Worm (Caenorhabditis elegans) whole organism, L1 larva: ENCODE data around the gene T04C12.7.

ENCODE experiments used
- C04F5.9 ChIP-seq: sonication (generic microtip); optimal IDR thresholded peaks from 2 replicates; lab custom pipeline; 2016; ENCODE audit warnings: missing genetic modification characterization, missing compliant biosample characterization
- C16A3.4 ChIP-seq: fragments of 150-350 bp; optimal IDR thresholded peaks from 2 replicates; lab custom pipeline; 2014; ENCODE audit warnings: missing biosample characterization, missing genetic modification characterization
- F16B12.6 ChIP-seq: fragments of 150-350 bp; optimal IDR thresholded peaks from 2 replicates; lab custom pipeline; 2014; ENCODE audit warnings: missing biosample characterization, missing genetic modification characterization
- aha-1 ChIP-seq: fragments of 150-350 bp; optimal IDR thresholded peaks from 2 replicates; lab custom pipeline; 2014; ENCODE audit warnings: missing biosample characterization, missing genetic modification characterization
- aly-2 ChIP-seq: fragments of 150-350 bp; optimal IDR thresholded peaks from 2 replicates; lab custom pipeline; 2014; ENCODE audit warnings: missing biosample characterization, missing genetic modification characterization
- ama-1 ChIP-seq: fragments of 150-350 bp; optimal IDR thresholded peaks from 2 replicates; lab custom pipeline; 2014
- blmp-1 ChIP-seq: fragments of 150-350 bp; optimal IDR thresholded peaks from 2 replicates; lab custom pipeline; 2014; ENCODE audit warnings: missing biosample characterization, missing genetic modification characterization
- ceh-63 ChIP-seq: fragments of 200-800 bp; sonication (Bioruptor generic); optimal IDR thresholded peaks from 2 replicates; lab custom pipeline; 2018; ENCODE audit warnings: mild to moderate bottlenecking, missing genetic modification characterization, missing compliant biosample characterization
- ceh-8 ChIP-seq: fragments of 200-800 bp; sonication (Bioruptor generic); optimal IDR thresholded peaks from 2 replicates; lab custom pipeline; 2018; ENCODE audit warnings: mild to moderate bottlenecking, missing genetic modification characterization, moderate library complexity, missing compliant biosample characterization
- ces-1 ChIP-seq: fragments of 150-350 bp; optimal IDR thresholded peaks from 2 replicates; lab custom pipeline; 2014; ENCODE audit warnings: missing biosample characterization, missing genetic modification reagents, missing genetic modification characterization
- egl-27 ChIP-seq, 2 experiments: fragments of 150-350 bp in 1 of 2; sonication (generic microtip); optimal IDR thresholded peaks; 3 replicates each; lab custom pipeline; 2017 to 2018; ENCODE audit warnings: missing biosample characterization in 2 of 2, missing genetic modification characterization in 2 of 2, missing genetic modification reagents in 2 of 2
- elt-2 ChIP-seq: sonication (generic microtip); optimal IDR thresholded peaks from 2 replicates; lab custom pipeline; 2016; ENCODE audit warnings: missing genetic modification characterization, mild to moderate bottlenecking, inconsistent platforms, missing compliant biosample characterization, missing genetic modification reagents
- elt-3 ChIP-seq, 6 experiments: fragments of 150-350 bp in 1 of 6; sonication (generic microtip); optimal IDR thresholded peaks; 2 replicates each; lab custom pipeline; 2017 to 2018; ENCODE audit warnings: missing biosample characterization in 6 of 6, missing genetic modification characterization in 6 of 6, inconsistent platforms in 1 of 6
- ets-5 ChIP-seq: fragments of 200-800 bp; sonication (Bioruptor generic); IDR thresholded peaks from 2 replicates; pipeline ENCODE4 v1.3.6; 2022; ENCODE audit warnings: missing genetic modification characterization, missing compliant biosample characterization
- fkh-10 ChIP-seq: sonication (generic microtip); optimal IDR thresholded peaks from 2 replicates; lab custom pipeline; 2017; ENCODE audit warnings: missing biosample characterization, missing genetic modification reagents, missing genetic modification characterization
- fkh-4 ChIP-seq: sonication (generic microtip); optimal IDR thresholded peaks from 2 replicates; lab custom pipeline; 2016; ENCODE audit warnings: missing compliant biosample characterization, missing genetic modification characterization, borderline replicate concordance
- fkh-8 ChIP-seq: sonication (generic microtip); optimal IDR thresholded peaks from 2 replicates; lab custom pipeline; 2016; ENCODE audit warnings: mild to moderate bottlenecking, missing genetic modification characterization, missing compliant biosample characterization
- fos-1 ChIP-seq: fragments of 150-350 bp; optimal IDR thresholded peaks from 2 replicates; lab custom pipeline; 2014; ENCODE audit warnings: missing biosample characterization, missing genetic modification characterization
- grh-1 ChIP-seq: fragments of 200-800 bp; sonication (Bioruptor generic); IDR thresholded peaks from 2 replicates; pipeline ENCODE4 v1.3.6; 2022; ENCODE audit warnings: missing genetic modification reagents, missing genetic modification characterization, missing compliant biosample characterization
- lin-35 ChIP-seq, 2 experiments: fragments of 150-350 bp; optimal IDR thresholded peaks; 2 replicates each; lab custom pipeline; 2014; ENCODE audit warnings: missing biosample characterization in 2 of 2, missing genetic modification characterization in 2 of 2, missing genetic modification reagents in 2 of 2
- lin-39 ChIP-seq: fragments of 150-350 bp; optimal IDR thresholded peaks from 2 replicates; lab custom pipeline; 2014; ENCODE audit warnings: missing biosample characterization, missing genetic modification reagents, missing genetic modification characterization
- lir-3 ChIP-seq: sonication (generic microtip); optimal IDR thresholded peaks from 2 replicates; lab custom pipeline; 2016; ENCODE audit warnings: mild to moderate bottlenecking, missing genetic modification characterization, moderate library complexity, missing compliant biosample characterization; ENCODE audit not compliant: poor library complexity
- lsy-2 ChIP-seq, 2 experiments: fragments of 150-350 bp; optimal IDR thresholded peaks; 2 replicates each; lab custom pipeline; 2014; ENCODE audit warnings: missing biosample characterization in 2 of 2, missing genetic modification characterization in 2 of 2
- mab-9 ChIP-seq: fragments of 200-800 bp; sonication (Bioruptor generic); IDR thresholded peaks from 2 replicates; pipeline ENCODE4 v1.3.6; 2022; ENCODE audit warnings: missing genetic modification reagents, missing genetic modification characterization, missing compliant biosample characterization
- mep-1 ChIP-seq: fragments of 150-350 bp; optimal IDR thresholded peaks from 2 replicates; lab custom pipeline; 2014; ENCODE audit warnings: missing biosample characterization, missing genetic modification characterization
- nhr-11 ChIP-seq: fragments of 150-350 bp; optimal IDR thresholded peaks from 2 replicates; lab custom pipeline; 2014; ENCODE audit warnings: missing biosample characterization, missing genetic modification characterization
- nhr-12 ChIP-seq: sonication (generic microtip); optimal IDR thresholded peaks from 2 replicates; lab custom pipeline; 2017; ENCODE audit warnings: missing biosample characterization, missing genetic modification characterization
- nhr-19 ChIP-seq: fragments of 200-800 bp; sonication (Bioruptor generic); conservative IDR thresholded peaks from 2 replicates; pipeline ENCODE4 v1.3.6; 2022; ENCODE audit warnings: missing genetic modification characterization, missing compliant biosample characterization
- nhr-237 ChIP-seq: fragments of 150-350 bp; optimal IDR thresholded peaks from 2 replicates; lab custom pipeline; 2014; ENCODE audit warnings: missing biosample characterization, missing genetic modification characterization
- nhr-28 ChIP-seq: fragments of 150-350 bp; optimal IDR thresholded peaks from 2 replicates; lab custom pipeline; 2014; ENCODE audit warnings: missing biosample characterization, missing genetic modification characterization
- nhr-71 ChIP-seq: sonication (generic microtip); optimal IDR thresholded peaks from 2 replicates; lab custom pipeline; 2016; ENCODE audit warnings: mild to moderate bottlenecking, missing genetic modification characterization, moderate library complexity, missing compliant biosample characterization
- nhr-76 ChIP-seq: sonication (generic microtip); optimal IDR thresholded peaks from 2 replicates; lab custom pipeline; 2017; ENCODE audit warnings: missing biosample characterization, missing genetic modification characterization
- nhr-77 ChIP-seq: fragments of 150-350 bp; optimal IDR thresholded peaks from 2 replicates; lab custom pipeline; 2014; ENCODE audit warnings: missing biosample characterization, missing genetic modification characterization
- nhr-84 ChIP-seq: sonication (generic microtip); optimal IDR thresholded peaks from 2 replicates; lab custom pipeline; 2017; ENCODE audit warnings: missing biosample characterization, missing genetic modification characterization
- nhr-85 ChIP-seq: sonication (generic microtip); peaks from one replicate; lab custom pipeline; 2016; ENCODE audit warnings: missing genetic modification characterization, inconsistent platforms, missing compliant biosample characterization
- pag-3 ChIP-seq: sonication (generic microtip); optimal IDR thresholded peaks from 2 replicates; lab custom pipeline; 2017; ENCODE audit warnings: missing genetic modification characterization, mild to moderate bottlenecking, missing compliant biosample characterization, antibody characterized with exemption, borderline replicate concordance; ENCODE audit not compliant: insufficient read depth
- pqm-1 ChIP-seq: sonication (generic microtip); optimal IDR thresholded peaks from 3 replicates; lab custom pipeline; 2017; ENCODE audit warnings: missing biosample characterization, missing genetic modification characterization
- skn-1 ChIP-seq: fragments of 150-350 bp; optimal IDR thresholded peaks from 2 replicates; lab custom pipeline; 2014; ENCODE audit warnings: missing biosample characterization, missing genetic modification characterization
- snpc-4 ChIP-seq: fragments of 150-350 bp; optimal IDR thresholded peaks from 2 replicates; lab custom pipeline; 2014; ENCODE audit warnings: missing biosample characterization, missing genetic modification characterization
- sox-4 ChIP-seq: sonication (generic microtip); optimal IDR thresholded peaks from 2 replicates; lab custom pipeline; 2016; ENCODE audit warnings: missing genetic modification characterization, missing compliant biosample characterization
- sup-37 ChIP-seq: fragments of 200-800 bp; sonication (Bioruptor generic); optimal IDR thresholded peaks from 2 replicates; lab custom pipeline; 2018; ENCODE audit warnings: mild to moderate bottlenecking, missing genetic modification characterization, missing compliant biosample characterization
- swsn-7 ChIP-seq: sonication (generic microtip); optimal IDR thresholded peaks from 2 replicates; lab custom pipeline; 2016; ENCODE audit warnings: missing genetic modification characterization, missing compliant biosample characterization
- tbx-2 ChIP-seq: sonication (generic microtip); optimal IDR thresholded peaks from 2 replicates; lab custom pipeline; 2016; ENCODE audit warnings: missing genetic modification characterization, missing compliant biosample characterization
- tlp-1 ChIP-seq: fragments of 150-350 bp; optimal IDR thresholded peaks from 2 replicates; lab custom pipeline; 2014; ENCODE audit warnings: missing biosample characterization, missing genetic modification characterization
- unc-30 ChIP-seq: sonication (generic microtip); optimal IDR thresholded peaks from 2 replicates; lab custom pipeline; 2017; ENCODE audit warnings: missing biosample characterization, missing genetic modification characterization
- unc-86 ChIP-seq: sonication (generic microtip); optimal IDR thresholded peaks from 2 replicates; lab custom pipeline; 2016; ENCODE audit warnings: missing genetic modification characterization, missing compliant biosample characterization
- xbp-1 ChIP-seq: sonication (generic microtip); optimal IDR thresholded peaks from 2 replicates; lab custom pipeline; 2016; ENCODE audit warnings: missing genetic modification characterization, missing compliant biosample characterization
- zip-4 ChIP-seq: fragments of 200-800 bp; sonication (Bioruptor generic); optimal IDR thresholded peaks from 2 replicates; lab custom pipeline; 2018; ENCODE audit warnings: mild to moderate bottlenecking, missing genetic modification characterization, moderate library complexity, missing compliant biosample characterization
- ztf-4 ChIP-seq: fragments of 150-350 bp; optimal IDR thresholded peaks from 2 replicates; lab custom pipeline; 2014; ENCODE audit warnings: missing biosample characterization, missing genetic modification characterization

T04C12.7 gene

DNA sequence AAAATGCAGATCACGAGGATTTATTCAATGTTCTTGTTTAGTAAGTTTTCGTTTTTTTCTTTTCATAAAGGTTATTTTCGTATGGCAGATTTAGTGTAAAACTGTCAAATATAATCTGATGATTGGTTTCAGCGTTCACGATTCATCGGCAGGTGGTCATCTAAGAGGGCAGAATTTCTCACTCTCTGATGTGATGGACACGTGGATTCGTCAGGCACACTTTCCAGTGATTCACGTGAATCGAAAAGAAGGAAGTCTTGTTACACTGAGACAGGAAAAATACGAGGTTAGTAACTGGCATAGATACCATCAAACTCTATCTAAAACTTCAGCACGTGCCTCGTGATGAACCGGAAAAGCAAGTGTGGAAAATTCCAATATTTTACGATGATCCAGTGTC, 40.8 kb downstream of the T04C12.7 start (continued):
- no peak for TF ChIP-seq aly-2 (tag; lab: Kevin White, UChicago)
- no peak for TF ChIP-seq nhr-28 (tag; lab: Kevin White, UChicago)
- no peak for TF ChIP-seq nhr-12 (tag; lab: Kevin White, UChicago)
- no peak for TF ChIP-seq snpc-4 (tag; lab: Kevin White, UChicago)
- TF ChIP-seq unc-30 (tag; lab: Kevin White, UChicago): no peak
- TF ChIP-seq fkh-8: no peak
- TF ChIP-seq egl-27 (tag; optimal IDR thresholded peaks at IDR 0.05; lab: Kevin White, UChicago): no peak
- no peak for TF ChIP-seq unc-86 (tag; lab: Kevin White, UChicago)
- no peak for TF ChIP-seq xbp-1 (tag; lab: Kevin White, UChicago)
- no peak for TF ChIP-seq nhr-76 (tag; lab: Kevin White, UChicago)
- TF ChIP-seq ceh-63 (GFP tag; lab: Kevin White, UChicago): no peak
- TF ChIP-seq sup-37 (GFP tag; lab: Kevin White, UChicago): no peak
- no peak for TF ChIP-seq fos-1 (tag; lab: Kevin White, UChicago)
- TF ChIP-seq lin-35 (GFP tag; optimal IDR thresholded peaks at IDR 0.05; lab: Kevin White, UChicago): peak in 1 of 2 experiments; percentile 29
- no peak for TF ChIP-seq mab-9
- TF ChIP-seq sox-4 (tag; lab: Kevin White, UChicago): no peak
- no peak for TF ChIP-seq lir-3 (tag; lab: Kevin White, UChicago)
- TF ChIP-seq ceh-8 (GFP tag; lab: Kevin White, UChicago): no peak
- TF ChIP-seq tbx-2 (tag; lab: Kevin White, UChicago): peak; percentile 24
- no peak for TF ChIP-seq ztf-4 (tag; lab: Kevin White, UChicago)
- TF ChIP-seq C16A3.4 (tag; lab: Kevin White, UChicago): no peak
- no peak for TF ChIP-seq tlp-1 (tag; lab: Kevin White, UChicago)
- TF ChIP-seq mep-1 (tag; lab: Kevin White, UChicago): no peak
- no peak for TF ChIP-seq grh-1
- TF ChIP-seq elt-2: no peak
- TF ChIP-seq nhr-237 (tag; lab: Kevin White, UChicago): no peak
- TF ChIP-seq pqm-1: no peak
- TF ChIP-seq zip-4 (GFP tag; lab: Kevin White, UChicago): no peak
- no peak for TF ChIP-seq nhr-84 (tag; lab: Kevin White, UChicago)
- TF ChIP-seq ces-1: no peak
- no peak for TF ChIP-seq fkh-10

DNA sequence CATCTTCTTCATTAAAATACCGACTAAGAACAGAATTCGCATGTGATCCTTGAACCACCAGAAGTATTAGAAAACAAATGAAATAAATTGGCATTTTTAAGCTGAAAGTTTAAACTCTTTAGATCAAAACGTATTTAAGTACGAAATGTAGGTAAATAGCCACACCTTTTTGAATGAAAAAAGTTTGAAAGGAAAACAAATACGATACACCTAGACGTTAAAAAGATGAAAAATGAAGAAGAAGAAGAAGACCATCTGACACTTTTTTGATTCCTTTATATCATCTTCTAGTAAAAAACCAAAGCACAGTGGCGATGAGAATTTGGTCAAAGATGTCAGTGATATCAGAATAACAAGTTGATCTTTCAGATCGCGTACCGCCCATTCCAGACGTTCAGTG, 41.9 kb downstream of the T04C12.7 start, which contains the start of gene Y42A5A.3:
Y42A5A.3 (minus strand) TSS at position 101 of the 400 bp plus-strand sequence.
- TF ChIP-seq nhr-76 (tag; lab: Kevin White, UChicago) (no peak), nhr-28 (tag; lab: Kevin White, UChicago) (no peak), elt-3 (tag; optimal IDR thresholded peaks at IDR 0.05; lab: Kevin White, UChicago) (peak in 1 of 6 experiments; percentile 21), blmp-1 (tag; lab: Kevin White, UChicago) (peak; percentile 5), fkh-10 (no peak)

DNA sequence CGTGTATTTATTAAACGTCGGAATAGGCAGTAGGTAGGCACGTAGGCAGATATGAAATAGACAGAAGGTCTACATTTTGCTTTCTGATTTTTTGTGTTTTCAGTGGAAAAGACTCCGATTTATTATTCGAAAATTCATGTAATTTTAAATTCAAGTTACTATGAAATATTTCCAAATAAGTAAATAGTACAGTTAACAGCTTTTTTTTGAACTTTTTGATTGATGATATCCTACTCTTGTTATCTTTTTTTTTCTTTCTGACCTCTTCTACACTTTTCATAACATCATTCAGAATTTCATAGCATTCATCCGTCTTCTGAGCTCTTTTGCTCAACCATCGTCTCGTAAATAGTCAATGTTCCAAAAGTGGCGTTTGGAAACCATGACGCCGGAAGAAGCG, 44.7 kb downstream of the T04C12.7 start, which contains the start of gene cdkl-1:
cdkl-1 (plus strand) TSS at position 301 of the 400 bp plus-strand sequence.
- TF ChIP-seq nhr-71 (tag; lab: Kevin White, UChicago) (no peak), nhr-11 (tag; lab: Kevin White, UChicago) (no peak), lsy-2 (tag; optimal IDR thresholded peaks at IDR 0.05; lab: Kevin White, UChicago) (no peak), ztf-4 (tag; lab: Kevin White, UChicago) (no peak), fkh-4 (no peak), blmp-1 (tag; lab: Kevin White, UChicago) (no peak)

DNA sequence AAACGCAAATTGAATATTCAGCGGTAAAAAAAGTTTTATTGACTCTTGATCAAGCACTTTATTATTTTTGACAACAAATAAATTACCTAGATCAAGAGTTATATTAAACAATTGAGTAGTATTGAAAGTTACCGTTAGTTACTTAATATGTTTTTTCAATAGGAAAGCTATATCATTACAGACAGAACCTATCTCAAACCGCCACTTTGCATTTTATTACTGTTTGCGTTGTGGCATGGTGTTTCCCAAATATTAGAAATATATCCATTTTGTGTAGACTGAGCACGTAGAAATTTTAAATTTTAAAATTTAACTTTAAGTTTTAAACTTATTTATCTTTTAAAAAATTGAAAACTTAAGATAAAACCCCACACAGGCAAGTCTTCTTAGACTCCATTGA, 50.5 kb downstream of the T04C12.7 start:
- TF ChIP-seq F16B12.6 (tag; lab: Kevin White, UChicago) (no peak), nhr-77 (tag; lab: Kevin White, UChicago) (no peak), nhr-85 (tag; lab: Kevin White, UChicago) (no peak), nhr-19 (GFP tag; lab: Robert Waterston, UW) (no peak), ets-5 (no peak), ama-1 (no peak), lin-39 (no peak), pag-3 (tag; lab: Kevin White, UChicago) (no peak), C04F5.9 (tag; lab: Kevin White, UChicago) (no peak), unc-30 (tag; lab: Kevin White, UChicago) (no peak), aha-1 (tag; lab: Kevin White, UChicago) (no peak), skn-1 (no peak), aly-2 (tag; lab: Kevin White, UChicago) (no peak), nhr-28 (tag; lab: Kevin White, UChicago) (no peak), swsn-7 (tag; lab: Kevin White, UChicago) (no peak), fkh-4 (no peak), elt-2 (no peak), fkh-10 (no peak)
